Worm (Caenorhabditis elegans): ENCODE data around the gene cdh-4.

- no peak for TF ChIP-seq skn-1 (tag; optimal IDR thresholded peaks at IDR 0.05)
- no peak for TF ChIP-seq nhr-11 (tag; optimal IDR thresholded peaks at IDR 0.05)
- TF ChIP-seq sma-3 (GFP tag; optimal IDR thresholded peaks at IDR 0.05) = no peak
- no peak for TF ChIP-seq elt-3 (tag; optimal IDR thresholded peaks at IDR 0.05)
- no peak for TF ChIP-seq mdl-1 (tag; optimal IDR thresholded peaks at IDR 0.05)
- TF ChIP-seq snpc-4 (tag; optimal IDR thresholded peaks at IDR 0.05) = no peak
- no peak for TF ChIP-seq lin-39 (tag; optimal IDR thresholded peaks at IDR 0.05)
- no peak for TF ChIP-seq ztf-4 (tag; optimal IDR thresholded peaks at IDR 0.05)
- TF ChIP-seq nhr-237 (tag; optimal IDR thresholded peaks at IDR 0.05) = no peak
Observed at ce11 chrIII:4519410-4519809, 747 bp upstream of the cdh-4 start.
